Fruit fly (Drosophila melanogaster): ENCODE results near the gene REPTOR.

Gene REPTOR

dm6 chr3R:24580963-24581277, 1.7 kb downstream of the REPTOR start:
- TF ChIP-seq seq (GFP tag; IDR thresholded peaks at IDR 0.05), result peak; percentile 58; the same call in 1 of the 2 replicates
- TF ChIP-seq CG12659 (GFP tag; optimal IDR thresholded peaks at IDR 0.05), result no peak
- peak; percentile 99 for TF ChIP-seq pros (GFP tag; optimal IDR thresholded peaks at IDR 0.05)
- TF ChIP-seq abd-A (tag; optimal IDR thresholded peaks at IDR 0.05), result peak; percentile 21
- TF ChIP-seq CG32767 (GFP tag; IDR thresholded peaks at IDR 0.05), result no peak
- no peak for TF ChIP-seq CG12769 (tag; optimal IDR thresholded peaks at IDR 0.05)
- TF ChIP-seq mirr (GFP tag; optimal IDR thresholded peaks at IDR 0.05), result peak; percentile 38
- peak; percentile 74 for TF ChIP-seq nerfin-1 (tag; optimal IDR thresholded peaks at IDR 0.05)
- TF ChIP-seq CG13894 (tag; optimal IDR thresholded peaks at IDR 0.05), result peak; percentile 6
- peak; percentile 40 for TF ChIP-seq Med (GFP tag)
- TF ChIP-seq chinmo (GFP tag; IDR thresholded peaks at IDR 0.05; ENCODE audit: partially characterized antibody), result 0 out of 4 replicates have a peak, but pooled peaks have one; percentile 57
- TF ChIP-seq vvl (GFP tag; IDR thresholded peaks at IDR 0.05), result 0 out of 2 replicates have a peak, but pooled peaks have one; percentile 26
- TF ChIP-seq Lim3 (GFP tag; IDR thresholded peaks at IDR 0.05), result no peak
- no peak for TF ChIP-seq Atf6 (GFP tag; IDR thresholded peaks at IDR 0.05)
- no peak for TF ChIP-seq Dbx (GFP tag; IDR thresholded peaks at IDR 0.05)
- TF ChIP-seq sob (GFP tag; IDR thresholded peaks at IDR 0.05), result no peak

- TF ChIP-seq Ada2b (GFP tag; IDR thresholded peaks at IDR 0.05) (0 out of 2 replicates have a peak, but pooled peaks have one; percentile 10), Optix (GFP tag; IDR thresholded peaks at IDR 0.05) (no peak), CG30020 (tag; optimal IDR thresholded peaks at IDR 0.05) (no peak), Oli (tag; optimal IDR thresholded peaks at IDR 0.05) (peak; percentile 16), hkb (optimal IDR thresholded peaks at IDR 0.05) (no peak), hkb (GFP tag; IDR thresholded peaks at IDR 0.05) (no peak), gsb-n (tag; optimal IDR thresholded peaks at IDR 0.05) (peak; percentile 24), eve (GFP tag; optimal IDR thresholded peaks at IDR 0.05) (no peak), Fer1 (GFP tag; optimal IDR thresholded peaks at IDR 0.05) (no peak), sc (optimal IDR thresholded peaks at IDR 0.05) (no peak), sc (GFP tag; optimal IDR thresholded peaks at IDR 0.05) (peak; percentile 11), CG10654 (GFP tag; optimal IDR thresholded peaks at IDR 0.05) (peak; percentile 2), sug (tag; optimal IDR thresholded peaks at IDR 0.05) (no peak), trh (GFP tag; optimal IDR thresholded peaks at IDR 0.05) (no peak), CG14860 (GFP tag; IDR thresholded peaks at IDR 0.05; ENCODE audit: partially characterized antibody) (no peak), CG10462 (GFP tag; optimal IDR thresholded peaks at IDR 0.05) (no peak), CG18619 (GFP tag; optimal IDR thresholded peaks at IDR 0.05) (peak; percentile 39), CG1647 (GFP tag; optimal IDR thresholded peaks at IDR 0.05) (no peak), CG1024 (GFP tag; IDR thresholded peaks at IDR 0.05) (no peak), CG6791 (GFP tag; IDR thresholded peaks at IDR 0.05; ENCODE audit: partially characterized antibody) (no peak; the same call in 2 of the 3 replicates), CG13424 (tag; optimal IDR thresholded peaks at IDR 0.05) (peak; percentile 35), CG2202 (tag; optimal IDR thresholded peaks at IDR 0.05) (no peak), CG15011 (GFP tag; optimal IDR thresholded peaks at IDR 0.05) (no peak), CG4617 (GFP tag; optimal IDR thresholded peaks at IDR 0.05; ENCODE audit: borderline replicate concordance) (no peak), CG10431 (GFP tag; optimal IDR thresholded peaks at IDR 0.05) (no peak), CG7839 (tag; optimal IDR thresholded peaks at IDR 0.05) (peak; percentile 47), fd96Cb (tag; optimal IDR thresholded peaks at IDR 0.05) (peak; percentile 43), tna (GFP tag; IDR thresholded peaks at IDR 0.05; ENCODE audit: partially characterized antibody) (no peak), Usf (GFP tag; optimal IDR thresholded peaks at IDR 0.05) (no peak), gem (tag; optimal IDR thresholded peaks at IDR 0.05) (peak; percentile 64), Neu2 (GFP tag; optimal IDR thresholded peaks at IDR 0.05; ENCODE audit: borderline replicate concordance) (no peak), Ssrp (tag; optimal IDR thresholded peaks at IDR 0.05) (peak; percentile 43), CG3281 (GFP tag; optimal IDR thresholded peaks at IDR 0.05) (no peak)
Measured at dm6 chr3R:24580067-24580962, 2.3 kb downstream of the REPTOR start.
